Worm (Caenorhabditis elegans) whole organism, L1 larva: ENCODE results near the gene nlp-20.

ENCODE experiments used
- C04F5.9 ChIP-seq: sonication (generic microtip); optimal IDR thresholded peaks from 2 replicates; lab custom pipeline; 2016; ENCODE audit warnings: missing genetic modification characterization, missing compliant biosample characterization
- C34B4.2 ChIP-seq: sonication (generic microtip); optimal IDR thresholded peaks from 2 replicates; lab custom pipeline; 2017; ENCODE audit warnings: mild to moderate bottlenecking, missing genetic modification characterization, missing compliant biosample characterization
- Y116A8C.19 ChIP-seq: sonication (generic microtip); optimal IDR thresholded peaks from 2 replicates; lab custom pipeline; 2016; ENCODE audit warnings: missing compliant biosample characterization, missing genetic modification characterization, borderline replicate concordance
- aha-1 ChIP-seq: fragments of 150-350 bp; optimal IDR thresholded peaks from 2 replicates; lab custom pipeline; 2014; ENCODE audit warnings: missing biosample characterization, missing genetic modification characterization
- aly-2 ChIP-seq: fragments of 150-350 bp; optimal IDR thresholded peaks from 2 replicates; lab custom pipeline; 2014; ENCODE audit warnings: missing biosample characterization, missing genetic modification characterization
- ama-1 ChIP-seq: fragments of 150-350 bp; optimal IDR thresholded peaks from 2 replicates; lab custom pipeline; 2014
- blmp-1 ChIP-seq: fragments of 150-350 bp; optimal IDR thresholded peaks from 2 replicates; lab custom pipeline; 2014; ENCODE audit warnings: missing biosample characterization, missing genetic modification characterization
- ceh-8 ChIP-seq: fragments of 200-800 bp; sonication (Bioruptor generic); optimal IDR thresholded peaks from 2 replicates; lab custom pipeline; 2018; ENCODE audit warnings: mild to moderate bottlenecking, missing genetic modification characterization, moderate library complexity, missing compliant biosample characterization
- dpl-1 ChIP-seq, 3 experiments: fragments of 150-350 bp in 2 of 3; sonication (generic microtip) in 1 of 3; optimal IDR thresholded peaks; 2 replicates each; lab custom pipeline; 2014 to 2017; ENCODE audit warnings: missing biosample characterization in 3 of 3, missing genetic modification characterization in 3 of 3, missing genetic modification reagents in 3 of 3
- efl-1 ChIP-seq, 4 experiments: fragments of 150-350 bp; optimal IDR thresholded peaks in 3 of 4; peaks in 1 of 4; 1 replicate in 1 of 4; 2 replicates in 3 of 4; lab custom pipeline; 2014; ENCODE audit warnings: missing biosample characterization in 2 of 4, missing genetic modification characterization in 2 of 4, missing genetic modification reagents in 2 of 4
- efl-3 ChIP-seq: fragments of 200-800 bp; sonication (Bioruptor generic); optimal IDR thresholded peaks from 2 replicates; lab custom pipeline; 2018; ENCODE audit warnings: mild to moderate bottlenecking, missing genetic modification characterization, missing compliant biosample characterization
- elt-2 ChIP-seq: sonication (generic microtip); optimal IDR thresholded peaks from 2 replicates; lab custom pipeline; 2016; ENCODE audit warnings: missing genetic modification characterization, mild to moderate bottlenecking, inconsistent platforms, missing compliant biosample characterization, missing genetic modification reagents
- hlh-4 ChIP-seq: sonication (generic microtip); optimal IDR thresholded peaks from 2 replicates; lab custom pipeline; 2016; ENCODE audit warnings: mild to moderate bottlenecking, missing genetic modification characterization, missing compliant biosample characterization
- isw-1 ChIP-seq: fragments of 200-800 bp; sonication (Bioruptor generic); IDR thresholded peaks from 2 replicates; pipeline ENCODE4 v1.3.6; 2022; ENCODE audit warnings: missing genetic modification characterization, missing compliant biosample characterization
- jun-1 ChIP-seq: fragments of 150-350 bp; optimal IDR thresholded peaks from 2 replicates; lab custom pipeline; 2014; ENCODE audit warnings: missing biosample characterization, missing genetic modification reagents, missing genetic modification characterization
- lin-14 ChIP-seq: fragments of 200-800 bp; sonication (Bioruptor generic); optimal IDR thresholded peaks from 2 replicates; lab custom pipeline; 2018; ENCODE audit warnings: mild to moderate bottlenecking, missing genetic modification characterization, moderate library complexity, missing compliant biosample characterization
- lsy-2 ChIP-seq, 2 experiments: fragments of 150-350 bp; optimal IDR thresholded peaks; 2 replicates each; lab custom pipeline; 2014; ENCODE audit warnings: missing biosample characterization in 2 of 2, missing genetic modification characterization in 2 of 2
- mdl-1 ChIP-seq, 2 experiments: fragments of 150-350 bp; optimal IDR thresholded peaks; 2 replicates each; lab custom pipeline; 2014 to 2017; ENCODE audit warnings: missing biosample characterization in 2 of 2, missing genetic modification characterization in 2 of 2, inconsistent platforms in 1 of 2
- mef-2 ChIP-seq: fragments of 150-350 bp; optimal IDR thresholded peaks from 2 replicates; lab custom pipeline; 2014; ENCODE audit warnings: missing biosample characterization, missing genetic modification characterization
- mep-1 ChIP-seq: fragments of 150-350 bp; optimal IDR thresholded peaks from 2 replicates; lab custom pipeline; 2014; ENCODE audit warnings: missing biosample characterization, missing genetic modification characterization
- nhr-11 ChIP-seq: fragments of 150-350 bp; optimal IDR thresholded peaks from 2 replicates; lab custom pipeline; 2014; ENCODE audit warnings: missing biosample characterization, missing genetic modification characterization
- nhr-12 ChIP-seq: sonication (generic microtip); optimal IDR thresholded peaks from 2 replicates; lab custom pipeline; 2017; ENCODE audit warnings: missing biosample characterization, missing genetic modification characterization
- nhr-20 ChIP-seq: sonication (generic microtip); optimal IDR thresholded peaks from 2 replicates; lab custom pipeline; 2016; ENCODE audit warnings: mild to moderate bottlenecking, missing genetic modification characterization, missing compliant biosample characterization
- nhr-28 ChIP-seq: fragments of 150-350 bp; optimal IDR thresholded peaks from 2 replicates; lab custom pipeline; 2014; ENCODE audit warnings: missing biosample characterization, missing genetic modification characterization
- nhr-71 ChIP-seq: sonication (generic microtip); optimal IDR thresholded peaks from 2 replicates; lab custom pipeline; 2016; ENCODE audit warnings: mild to moderate bottlenecking, missing genetic modification characterization, moderate library complexity, missing compliant biosample characterization
- nhr-76 ChIP-seq: sonication (generic microtip); optimal IDR thresholded peaks from 2 replicates; lab custom pipeline; 2017; ENCODE audit warnings: missing biosample characterization, missing genetic modification characterization
- nhr-77 ChIP-seq: fragments of 150-350 bp; optimal IDR thresholded peaks from 2 replicates; lab custom pipeline; 2014; ENCODE audit warnings: missing biosample characterization, missing genetic modification characterization
- nhr-90 ChIP-seq: sonication (generic microtip); optimal IDR thresholded peaks from 2 replicates; lab custom pipeline; 2016; ENCODE audit warnings: mild to moderate bottlenecking, missing genetic modification characterization, missing compliant biosample characterization; ENCODE audit not compliant: poor library complexity
- pax-3 ChIP-seq: fragments of 200-800 bp; sonication (Bioruptor generic); optimal IDR thresholded peaks from 2 replicates; lab custom pipeline; 2018; ENCODE audit warnings: mild to moderate bottlenecking, missing genetic modification characterization, moderate library complexity, missing compliant biosample characterization
- pqm-1 ChIP-seq: sonication (generic microtip); optimal IDR thresholded peaks from 3 replicates; lab custom pipeline; 2017; ENCODE audit warnings: missing biosample characterization, missing genetic modification characterization
- rnt-1 ChIP-seq: sonication (generic microtip); optimal IDR thresholded peaks from 2 replicates; lab custom pipeline; 2016; ENCODE audit warnings: mild to moderate bottlenecking, missing genetic modification characterization, moderate library complexity, missing compliant biosample characterization
- skn-1 ChIP-seq: fragments of 150-350 bp; optimal IDR thresholded peaks from 2 replicates; lab custom pipeline; 2014; ENCODE audit warnings: missing biosample characterization, missing genetic modification characterization
- sptf-1 ChIP-seq: fragments of 150-350 bp; optimal IDR thresholded peaks from 2 replicates; lab custom pipeline; 2014; ENCODE audit warnings: missing biosample characterization, missing genetic modification characterization
- sup-37 ChIP-seq: fragments of 200-800 bp; sonication (Bioruptor generic); optimal IDR thresholded peaks from 2 replicates; lab custom pipeline; 2018; ENCODE audit warnings: mild to moderate bottlenecking, missing genetic modification characterization, missing compliant biosample characterization
- swsn-7 ChIP-seq: sonication (generic microtip); optimal IDR thresholded peaks from 2 replicates; lab custom pipeline; 2016; ENCODE audit warnings: missing genetic modification characterization, missing compliant biosample characterization
- tbx-2 ChIP-seq: sonication (generic microtip); optimal IDR thresholded peaks from 2 replicates; lab custom pipeline; 2016; ENCODE audit warnings: missing genetic modification characterization, missing compliant biosample characterization
- unc-130 ChIP-seq: fragments of 150-350 bp; optimal IDR thresholded peaks from 2 replicates; lab custom pipeline; 2017; ENCODE audit warnings: missing biosample characterization, missing genetic modification characterization, inconsistent platforms
- unc-62 ChIP-seq: fragments of 150-350 bp; optimal IDR thresholded peaks from 2 replicates; lab custom pipeline; 2014; ENCODE audit warnings: missing biosample characterization, missing genetic modification reagents, missing genetic modification characterization
- unc-98 ChIP-seq: fragments of 200-800 bp; sonication (Bioruptor generic); IDR thresholded peaks from 2 replicates; pipeline ENCODE4 v1.3.6; 2022; ENCODE audit warnings: missing genetic modification characterization, missing compliant biosample characterization
- vab-15 ChIP-seq: sonication (generic microtip); optimal IDR thresholded peaks from 2 replicates; lab custom pipeline; 2017; ENCODE audit warnings: missing genotype, mild to moderate bottlenecking, missing genetic modification characterization, missing compliant biosample characterization
- zag-1 ChIP-seq: fragments of 150-350 bp; optimal IDR thresholded peaks from 2 replicates; lab custom pipeline; 2014; ENCODE audit warnings: missing biosample characterization, missing genetic modification characterization

nlp-20 gene

DNA sequence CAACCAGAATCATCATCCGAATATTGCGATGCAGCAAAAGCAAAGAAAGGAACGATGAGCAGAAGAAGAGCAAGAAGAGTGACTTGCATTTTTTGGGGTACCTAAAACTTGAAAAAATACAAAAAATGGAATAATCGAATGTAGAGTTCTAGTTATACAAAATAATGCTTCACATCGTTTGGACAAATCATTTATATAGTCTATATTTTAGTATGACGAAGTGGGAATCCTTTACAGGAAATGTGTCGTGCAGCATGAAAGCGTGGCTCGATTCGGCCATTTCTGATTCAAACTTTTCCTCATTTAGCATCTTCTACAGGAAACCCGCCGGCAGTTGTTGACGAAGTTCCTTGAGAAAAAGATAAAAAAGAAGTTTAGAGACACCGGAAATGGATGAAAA, at the start of gene nlp-20:
TSS of gene nlp-20 (minus strand) at position 101 of the 400 bp plus-strand sequence.
- TF ChIP-seq nhr-71 (tag; lab: Kevin White, UChicago), result no peak
- TF ChIP-seq zag-1 (tag; lab: Kevin White, UChicago), result no peak
- no peak for TF ChIP-seq C34B4.2 (tag; lab: Kevin White, UChicago)
- no peak for TF ChIP-seq rnt-1 (tag; lab: Kevin White, UChicago)
- TF ChIP-seq nhr-76 (tag; lab: Kevin White, UChicago), result no peak
- TF ChIP-seq, all 84 proteins: peak for 0

DNA sequence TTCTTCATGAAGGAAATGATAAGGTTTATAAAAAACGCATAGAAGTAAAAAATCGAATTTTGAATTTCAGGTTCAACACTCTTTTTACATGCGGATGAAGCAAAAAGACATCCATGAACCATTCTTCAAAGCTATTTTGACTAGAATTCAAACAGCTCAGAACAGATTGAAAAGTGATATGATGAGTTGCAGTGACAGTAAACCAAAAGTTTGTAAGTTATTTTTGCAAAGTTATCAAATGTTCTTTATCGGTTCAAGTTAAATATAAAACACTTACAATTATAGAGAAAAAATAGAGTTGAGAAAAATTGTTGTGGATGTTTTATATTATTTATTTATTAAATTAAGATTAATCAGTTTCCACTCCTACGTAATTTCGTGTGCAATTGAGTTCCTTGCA, 49.6 kb upstream of the nlp-20 start:
- TF ChIP-seq isw-1 (no peak), mep-1 (tag; lab: Kevin White, UChicago) (no peak), nhr-77 (tag; lab: Kevin White, UChicago) (no peak), vab-15 (tag; lab: Kevin White, UChicago) (no peak), unc-130 (tag; lab: Kevin White, UChicago) (no peak), efl-3 (GFP tag; lab: Kevin White, UChicago) (no peak), mef-2 (tag; lab: Kevin White, UChicago) (no peak), pax-3 (tag; lab: Kevin White, UChicago) (no peak), nhr-11 (no peak), ama-1 (no peak), swsn-7 (tag; lab: Kevin White, UChicago) (no peak), nhr-90 (no peak), C04F5.9 (no peak), unc-62 (GFP tag; lab: Kevin White, UChicago) (no peak), efl-1 (optimal IDR thresholded peaks at IDR 0.05; lab: Kevin White, UChicago) (no peak), efl-1 (GFP tag; optimal IDR thresholded peaks at IDR 0.05 in 1 of 2; lab: Kevin White, UChicago) (no peak), aha-1 (tag; lab: Kevin White, UChicago) (no peak), lsy-2 (tag; optimal IDR thresholded peaks at IDR 0.05; lab: Kevin White, UChicago) (no peak), Y116A8C.19 (tag; lab: Kevin White, UChicago) (no peak)

DNA sequence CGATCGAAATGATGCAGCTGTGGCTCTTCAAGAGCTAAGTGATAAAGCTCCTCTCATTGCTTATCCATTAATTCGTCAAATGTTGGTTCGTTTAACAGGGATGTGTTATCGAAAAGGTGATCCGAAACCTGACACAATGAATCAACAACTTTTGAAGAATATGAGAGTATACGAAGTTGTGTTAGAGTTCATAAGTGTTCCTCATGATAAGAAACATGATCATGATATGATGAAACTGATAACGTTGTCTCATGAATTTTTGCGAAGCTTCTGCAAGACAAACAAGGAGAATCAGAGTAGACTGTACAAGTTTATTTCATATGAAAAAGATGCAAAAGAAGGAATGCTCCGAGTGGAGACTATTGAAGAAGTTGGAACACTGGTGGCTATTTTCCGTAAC, 46.5 kb upstream of the nlp-20 start:
- TF ChIP-seq aha-1 (tag; lab: Kevin White, UChicago) (no peak), elt-2 (tag; lab: Kevin White, UChicago) (peak; percentile 74)

DNA sequence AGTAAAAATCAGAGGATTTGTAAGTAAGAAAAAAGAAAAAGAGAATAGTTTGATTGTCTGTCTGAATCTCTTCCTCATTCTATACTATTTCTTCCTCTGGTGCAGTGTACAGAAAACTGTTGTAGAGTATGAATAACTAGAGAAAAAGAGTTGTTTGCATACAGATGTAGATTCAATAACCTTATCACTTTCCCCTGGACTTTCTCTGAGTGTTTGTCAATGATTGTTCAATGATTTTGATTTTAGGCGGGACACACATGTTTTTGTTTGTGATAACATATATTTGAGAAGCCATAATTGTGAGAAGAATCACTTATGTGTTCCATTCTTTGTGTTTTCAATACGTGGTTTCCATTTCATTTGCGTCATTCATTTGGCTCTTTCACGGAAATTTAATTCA, 36.2 kb upstream of the nlp-20 start:
- TF ChIP-seq lin-14 (GFP tag; lab: Kevin White, UChicago) (peak; percentile 23), nhr-20 (tag; lab: Kevin White, UChicago) (peak; percentile 3), blmp-1 (tag; lab: Kevin White, UChicago) (peak; percentile 48), elt-2 (tag; lab: Kevin White, UChicago) (peak; percentile 71), unc-98 (GFP tag; lab: Robert Waterston, UW) (no peak), efl-1 (optimal IDR thresholded peaks at IDR 0.05; lab: Kevin White, UChicago) (no peak), efl-1 (GFP tag; optimal IDR thresholded peaks at IDR 0.05 in 1 of 2; lab: Kevin White, UChicago) (peak in 1 of 2 experiments; percentile 10), sptf-1 (tag; lab: Kevin White, UChicago) (no peak), nhr-12 (tag; lab: Kevin White, UChicago) (no peak)

DNA sequence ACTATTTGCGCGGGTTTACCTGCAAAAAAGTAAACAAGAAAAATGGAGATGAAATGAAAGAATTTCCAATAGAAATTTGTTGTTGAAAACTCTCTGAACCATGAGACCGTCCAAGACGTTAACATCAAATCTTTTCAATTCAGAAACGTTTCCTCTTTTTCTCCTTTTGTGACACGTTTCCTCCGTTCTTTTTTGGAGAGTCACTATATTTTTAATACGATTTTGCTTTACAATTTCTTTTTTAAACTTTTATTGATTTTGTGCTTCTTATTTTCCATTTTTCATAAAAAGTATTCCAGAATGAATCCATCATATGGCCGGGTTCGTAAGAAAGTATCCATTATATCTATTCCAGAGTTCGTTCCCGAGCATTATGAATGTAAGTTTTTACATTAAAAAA, 32.0 kb upstream of the nlp-20 start, which contains the start of gene itr-1:
TSS of gene itr-1 (plus strand) at position 301 of the 400 bp plus-strand sequence.
- TF ChIP-seq aly-2 (tag; lab: Kevin White, UChicago) (no peak), C04F5.9 (no peak), lin-14 (GFP tag; lab: Kevin White, UChicago) (peak; percentile 29)

DNA sequence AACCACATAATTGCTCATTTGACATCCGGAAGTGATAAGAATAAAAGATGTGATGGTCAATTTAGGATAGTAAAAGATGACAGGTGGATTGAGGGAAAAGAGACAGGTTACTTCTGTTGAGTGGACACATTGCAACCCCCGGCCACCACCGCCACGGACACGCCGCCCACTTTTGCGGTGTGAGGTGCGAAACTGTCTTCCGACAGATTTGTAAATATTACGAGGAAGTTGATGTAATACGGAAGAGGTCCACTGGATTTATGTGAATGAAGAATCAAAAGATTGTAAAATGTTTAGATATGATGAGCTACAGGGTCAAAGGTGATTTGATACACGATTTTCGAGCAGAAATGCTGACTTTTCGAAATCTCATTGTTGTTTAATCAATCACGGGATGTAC, 30.0 kb upstream of the nlp-20 start, which contains the start of gene C08G9.2:
TSS of gene C08G9.2 (minus strand) at position 101 of the 400 bp plus-strand sequence.
- TF ChIP-seq jun-1 (tag; lab: Kevin White, UChicago) (no peak), lin-14 (GFP tag; lab: Kevin White, UChicago) (no peak), efl-1 (optimal IDR thresholded peaks at IDR 0.05; lab: Kevin White, UChicago) (no peak), efl-1 (GFP tag; optimal IDR thresholded peaks at IDR 0.05 in 1 of 2; lab: Kevin White, UChicago) (no peak), pqm-1 (tag; lab: Kevin White, UChicago) (no peak), nhr-71 (tag; lab: Kevin White, UChicago) (no peak), ceh-8 (GFP tag; lab: Kevin White, UChicago) (no peak), tbx-2 (tag; lab: Kevin White, UChicago) (no peak), skn-1 (tag; lab: Kevin White, UChicago) (no peak), hlh-4 (no peak), nhr-28 (no peak), C04F5.9 (no peak), dpl-1 (GFP tag; optimal IDR thresholded peaks at IDR 0.05; lab: Kevin White, UChicago) (no peak), swsn-7 (tag; lab: Kevin White, UChicago) (no peak), mdl-1 (tag; optimal IDR thresholded peaks at IDR 0.05; lab: Kevin White, UChicago) (no peak), nhr-20 (tag; lab: Kevin White, UChicago) (no peak), lsy-2 (tag; optimal IDR thresholded peaks at IDR 0.05; lab: Kevin White, UChicago) (no peak), aha-1 (tag; lab: Kevin White, UChicago) (no peak), sup-37 (GFP tag; lab: Kevin White, UChicago) (no peak)
